Worm (Caenorhabditis elegans): Measurements from ENCODE around the gene lgc-17.

DNA sequence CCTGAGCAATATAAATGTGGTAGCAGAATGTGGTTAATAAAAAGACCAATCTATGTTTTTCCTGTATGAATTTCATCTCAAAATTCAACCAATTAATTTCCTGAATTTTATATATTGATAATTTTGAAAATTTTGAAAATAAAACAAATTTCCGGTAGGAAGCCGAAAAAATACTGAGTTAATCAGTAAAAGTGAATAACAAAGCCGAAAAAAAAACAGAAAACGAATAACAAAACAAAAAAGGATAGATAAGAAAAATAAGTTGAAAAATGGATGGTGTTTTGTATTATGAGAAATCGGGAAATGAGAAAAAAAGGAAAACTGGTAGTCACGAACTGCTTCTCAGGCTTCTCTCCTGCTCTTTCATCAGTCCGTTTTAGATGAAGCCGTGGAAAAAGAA is 47.6 kb upstream of the lgc-17 start, which contains the start of gene tmem-145:
- TF ChIP-seq lsy-2 (tag; optimal IDR thresholded peaks at IDR 0.05), result no peak
- no peak for TF ChIP-seq ham-2 (GFP tag; optimal IDR thresholded peaks at IDR 0.05)
- no peak for TF ChIP-seq pha-4 (tag; optimal IDR thresholded peaks at IDR 0.05)
- no peak for TF ChIP-seq ztf-11 (tag; optimal IDR thresholded peaks at IDR 0.05)
- TF ChIP-seq nhr-12 (tag; optimal IDR thresholded peaks at IDR 0.05), result no peak
- no peak for TF ChIP-seq ceh-43 (GFP tag; optimal IDR thresholded peaks at IDR 0.05)
- no peak for TF ChIP-seq unc-62 (GFP tag; optimal IDR thresholded peaks at IDR 0.05)
- no peak for TF ChIP-seq snpc-4 (tag; optimal IDR thresholded peaks at IDR 0.05)
- TF ChIP-seq unc-39 (tag; optimal IDR thresholded peaks at IDR 0.05), result no peak
- no peak for TF ChIP-seq zip-8 (tag; optimal IDR thresholded peaks at IDR 0.05)
- no peak for TF ChIP-seq elt-3 (tag; optimal IDR thresholded peaks at IDR 0.05)
- TF ChIP-seq ces-1 (GFP tag; optimal IDR thresholded peaks at IDR 0.05), result no peak
- no peak for TF ChIP-seq nhr-76 (tag; optimal IDR thresholded peaks at IDR 0.05)
- TF ChIP-seq elt-1 (tag; optimal IDR thresholded peaks at IDR 0.05; ENCODE audit: borderline replicate concordance, insufficient read depth), result no peak

Measured in whole organism, mixed stage, embryonic.